Fruit fly (Drosophila melanogaster): Measurements from ENCODE around the gene Nhe1.

The Nhe1 gene

dm6 chr2L:85099-85498 lies 21.4 kb downstream of the Nhe1 start (continued):
- TF ChIP-seq CG31441 (GFP tag; IDR thresholded peaks at IDR 0.05) (no peak), ro (GFP tag; IDR thresholded peaks at IDR 0.05) (no peak), CG10543 (GFP tag; optimal IDR thresholded peaks at IDR 0.05) (peak; percentile 14), CG13296 (GFP tag; optimal IDR thresholded peaks at IDR 0.05) (peak; percentile 53), CG2129 (GFP tag; IDR thresholded peaks at IDR 0.05; ENCODE audit: partially characterized antibody) (no peak), CG31224 (GFP tag; IDR thresholded peaks at IDR 0.05) (no peak), eve (GFP tag; optimal IDR thresholded peaks at IDR 0.05) (no peak), chn (GFP tag; optimal IDR thresholded peaks at IDR 0.05) (no peak), CG2678 (tag; optimal IDR thresholded peaks at IDR 0.05) (peak; percentile 50), GATAe (GFP tag; conservative IDR thresholded peaks at IDR 0.05) (no peak), CG6854 (GFP tag; optimal IDR thresholded peaks at IDR 0.05) (peak; percentile 22), CG6791 (GFP tag; IDR thresholded peaks at IDR 0.05; ENCODE audit: partially characterized antibody) (no peak), slbo (GFP tag; IDR thresholded peaks at IDR 0.05) (no peak), CG18011 (GFP tag; optimal IDR thresholded peaks at IDR 0.05) (no peak), CG3065 (GFP tag; optimal IDR thresholded peaks at IDR 0.05) (no peak), CG15073 (GFP tag; optimal IDR thresholded peaks at IDR 0.05) (no peak), Hand (GFP tag; optimal IDR thresholded peaks at IDR 0.05) (no peak), CG30020 (tag; optimal IDR thresholded peaks at IDR 0.05) (no peak), ranshi (GFP tag; IDR thresholded peaks at IDR 0.05) (no peak), ERR (GFP tag; optimal IDR thresholded peaks at IDR 0.05) (no peak), fd64A (GFP tag; optimal IDR thresholded peaks at IDR 0.05) (no peak), yki (optimal IDR thresholded peaks at IDR 0.05) (no peak), CG12236 (GFP tag; optimal IDR thresholded peaks at IDR 0.05) (no peak), CG13894 (tag; optimal IDR thresholded peaks at IDR 0.05) (peak; percentile 24), lab (GFP tag; optimal IDR thresholded peaks at IDR 0.05) (peak; percentile 75), slp2 (GFP tag; optimal IDR thresholded peaks at IDR 0.05) (no peak), H2.0 (GFP tag; IDR thresholded peaks at IDR 0.05) (no peak), lmd (GFP tag; IDR thresholded peaks at IDR 0.05) (no peak), C15 (GFP tag; IDR thresholded peaks at IDR 0.05) (no peak), Mad (GFP tag; optimal IDR thresholded peaks at IDR 0.05) (no peak), CG6765 (GFP tag; optimal IDR thresholded peaks at IDR 0.05) (peak; percentile 39), NC2β (GFP tag; optimal IDR thresholded peaks at IDR 0.05) (no peak), CG13424 (tag; optimal IDR thresholded peaks at IDR 0.05) (no peak), btn (GFP tag; optimal IDR thresholded peaks at IDR 0.05) (no peak), salm (tag; optimal IDR thresholded peaks at IDR 0.05) (no peak), CG7987 (GFP tag; optimal IDR thresholded peaks at IDR 0.05) (no peak), CG1832 (GFP tag; optimal IDR thresholded peaks at IDR 0.05) (no peak), CG17612 (GFP tag; IDR thresholded peaks at IDR 0.05) (no peak), CG5180 (GFP tag; optimal IDR thresholded peaks at IDR 0.05) (no peak), CG32767 (GFP tag; IDR thresholded peaks at IDR 0.05) (no peak), vnd (GFP tag; IDR thresholded peaks at IDR 0.05; ENCODE audit: partially characterized antibody) (no peak), CG11560 (tag; IDR thresholded peaks at IDR 0.05) (no peak), CG1024 (GFP tag; IDR thresholded peaks at IDR 0.05) (no peak), Meics (GFP tag; optimal IDR thresholded peaks at IDR 0.05) (peak; percentile 38), CG10654 (GFP tag; optimal IDR thresholded peaks at IDR 0.05) (no peak), D (optimal IDR thresholded peaks at IDR 0.05) (no peak), D (GFP tag; optimal IDR thresholded peaks at IDR 0.05) (no peak), sima (GFP tag; optimal IDR thresholded peaks at IDR 0.05) (no peak), jing (GFP tag; optimal IDR thresholded peaks at IDR 0.05) (no peak), sd (tag; optimal IDR thresholded peaks at IDR 0.05) (peak; percentile 1), pita (GFP tag; optimal IDR thresholded peaks at IDR 0.05) (no peak), Poxn (GFP tag; IDR thresholded peaks at IDR 0.05) (no peak), jumu (GFP tag; optimal IDR thresholded peaks at IDR 0.05) (no peak)

Data from whole organism, embryonic.